Worm (Caenorhabditis elegans): ENCODE measurements around the gene hpo-36.
A peak's percentile ranks its signal among the peaks of the same experiment; 100 is the strongest.

Gene hpo-36

ce11 chrV:3739302-3739701, at the start of gene hpo-36:
TSS of gene hpo-36 (minus strand) at chrV:3739402.
- no peak for TF ChIP-seq C34B4.2 (tag; optimal IDR thresholded peaks at IDR 0.05)

- TF ChIP-seq ztf-4 (tag; optimal IDR thresholded peaks at IDR 0.05) (no peak), fkh-8 (tag; optimal IDR thresholded peaks at IDR 0.05) (peak; percentile 32), ama-1 (optimal IDR thresholded peaks at IDR 0.05) (no peak), lsy-2 (tag; optimal IDR thresholded peaks at IDR 0.05) (no peak), nhr-28 (tag; optimal IDR thresholded peaks at IDR 0.05) (no peak), alr-1 (tag; optimal IDR thresholded peaks at IDR 0.05; ENCODE audit: borderline replicate concordance) (no peak), C34B4.2 (tag; optimal IDR thresholded peaks at IDR 0.05) (no peak), efl-1 (optimal IDR thresholded peaks at IDR 0.05) (no peak), efl-1 (GFP tag; optimal IDR thresholded peaks at IDR 0.05 in 1 of 2) (peak in 1 of 2 experiments; percentile 64), tbx-2 (tag; optimal IDR thresholded peaks at IDR 0.05) (no peak), zip-4 (GFP tag; optimal IDR thresholded peaks at IDR 0.05) (no peak), pax-3 (tag; optimal IDR thresholded peaks at IDR 0.05) (peak; percentile 1), mep-1 (tag; optimal IDR thresholded peaks at IDR 0.05) (no peak), vab-15 (tag; optimal IDR thresholded peaks at IDR 0.05) (no peak), fkh-10 (GFP tag; optimal IDR thresholded peaks at IDR 0.05) (peak; percentile 79), nhr-84 (tag; optimal IDR thresholded peaks at IDR 0.05) (no peak), lin-14 (GFP tag; optimal IDR thresholded peaks at IDR 0.05) (peak; percentile 56), egl-13 (tag; optimal IDR thresholded peaks at IDR 0.05) (no peak)
Measured at ce11 chrV:3788538-3788937, 49.3 kb upstream of the hpo-36 start.

ce11 chrV:3784167-3784734, 45.0 kb upstream of the hpo-36 start, which contains the start of gene R08F11.1:
TSS of gene R08F11.1 (minus strand) at chrV:3784217.
- TF ChIP-seq elt-2 (tag; optimal IDR thresholded peaks at IDR 0.05), result peak; percentile 62
- TF ChIP-seq lin-39 (tag; optimal IDR thresholded peaks at IDR 0.05), result no peak
- TF ChIP-seq zag-1 (tag; optimal IDR thresholded peaks at IDR 0.05), result no peak
- TF ChIP-seq nhr-77 (tag; optimal IDR thresholded peaks at IDR 0.05), result no peak

- no peak for TF ChIP-seq lin-13 (GFP tag; optimal IDR thresholded peaks at IDR 0.05)
- no peak for TF ChIP-seq efl-3 (GFP tag; optimal IDR thresholded peaks at IDR 0.05)
- TF ChIP-seq nhr-84 (tag; optimal IDR thresholded peaks at IDR 0.05), result no peak
- TF ChIP-seq unc-130 (tag; optimal IDR thresholded peaks at IDR 0.05), result no peak
- TF ChIP-seq snu-23 (GFP tag; optimal IDR thresholded peaks at IDR 0.05), result peak; percentile 32
- peak; percentile 61 for TF ChIP-seq elt-2 (tag; optimal IDR thresholded peaks at IDR 0.05)
- no peak for TF ChIP-seq jun-1 (tag; optimal IDR thresholded peaks at IDR 0.05)
- TF ChIP-seq nhr-47 (tag; optimal IDR thresholded peaks at IDR 0.05), result no peak
- no peak for TF ChIP-seq lir-3 (tag; optimal IDR thresholded peaks at IDR 0.05; ENCODE audit: poor library complexity)
- peak; percentile 69 for TF ChIP-seq nhr-85 (tag)
- TF ChIP-seq ceh-8 (GFP tag; optimal IDR thresholded peaks at IDR 0.05), result no peak
- no peak for TF ChIP-seq nhr-77 (tag; optimal IDR thresholded peaks at IDR 0.05)
- TF ChIP-seq lin-39 (tag; optimal IDR thresholded peaks at IDR 0.05), result no peak
- TF ChIP-seq unc-98 (GFP tag; IDR thresholded peaks at IDR 0.05), result no peak
- TF ChIP-seq aly-2 (tag; optimal IDR thresholded peaks at IDR 0.05), result no peak
- TF ChIP-seq hpl-2 (GFP tag; optimal IDR thresholded peaks at IDR 0.05), result no peak
- TF ChIP-seq blmp-1 (tag; optimal IDR thresholded peaks at IDR 0.05), result peak; percentile 43
- TF ChIP-seq sup-37 (GFP tag; optimal IDR thresholded peaks at IDR 0.05), result no peak
- peak in 1 of 2 experiments; percentile 28 for TF ChIP-seq mdl-1 (tag; optimal IDR thresholded peaks at IDR 0.05)
- TF ChIP-seq efl-1 (optimal IDR thresholded peaks at IDR 0.05), result no peak
- TF ChIP-seq efl-1 (GFP tag; optimal IDR thresholded peaks at IDR 0.05 in 1 of 2), result peak in 1 of 2 experiments; percentile 87
- TF ChIP-seq ztf-11 (tag; optimal IDR thresholded peaks at IDR 0.05), result no peak
- TF ChIP-seq fkh-8 (tag; optimal IDR thresholded peaks at IDR 0.05), result no peak
- no peak for TF ChIP-seq unc-30 (tag; optimal IDR thresholded peaks at IDR 0.05)
- peak in 1 of 6 experiments; percentile 12 for TF ChIP-seq elt-3 (tag; optimal IDR thresholded peaks at IDR 0.05)
- TF ChIP-seq egl-13 (tag; optimal IDR thresholded peaks at IDR 0.05), result no peak
- no peak for TF ChIP-seq ztf-4 (tag; optimal IDR thresholded peaks at IDR 0.05)
- TF ChIP-seq lin-14 (GFP tag; optimal IDR thresholded peaks at IDR 0.05), result peak; percentile 51
- TF ChIP-seq lin-35 (GFP tag; optimal IDR thresholded peaks at IDR 0.05), result peak in 1 of 2 experiments; percentile 37
- no peak for TF ChIP-seq tlp-1 (tag; optimal IDR thresholded peaks at IDR 0.05)
- no peak for TF ChIP-seq ceh-90 (tag; optimal IDR thresholded peaks at IDR 0.05)
- TF ChIP-seq lin-15B (tag; optimal IDR thresholded peaks at IDR 0.05), result no peak
- no peak for TF ChIP-seq C34B4.2 (tag; optimal IDR thresholded peaks at IDR 0.05)
- TF ChIP-seq lsy-2 (tag; optimal IDR thresholded peaks at IDR 0.05), result no peak
- TF ChIP-seq nhr-20 (tag; optimal IDR thresholded peaks at IDR 0.05), result peak; percentile 33
Measured at ce11 chrV:3776946-3777345, 37.7 kb upstream of the hpo-36 start.

Measured in whole organism, L1 larva.